Worm (Caenorhabditis elegans): ENCODE data around the gene mct-4.

mct-4 gene

DNA sequence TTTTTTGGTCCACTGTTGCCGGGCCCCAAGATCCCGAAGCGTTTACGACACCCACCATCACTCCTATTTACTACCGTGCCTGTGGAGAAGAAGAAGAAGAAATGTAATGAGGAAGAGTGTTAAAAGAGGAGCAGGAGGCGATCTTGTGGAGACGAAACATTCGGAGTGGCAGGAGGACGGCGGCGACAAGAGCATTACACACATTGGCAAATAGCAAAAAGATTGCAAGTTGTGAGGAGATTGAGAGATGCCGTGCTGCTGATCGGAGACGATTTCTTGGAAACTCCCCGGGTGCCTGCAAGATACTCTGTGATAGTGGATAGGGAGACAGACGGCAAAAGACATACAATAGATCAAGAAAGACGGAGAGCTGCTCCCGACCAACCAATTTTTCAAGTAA is 27.7 kb upstream of the mct-4 start, which contains the start of gene M03F4.4:
TSS of gene M03F4.4 (minus strand) at position 160 of the 400 bp plus-strand sequence.
- no peak for TF ChIP-seq hnd-1 (tag; optimal IDR thresholded peaks at IDR 0.05)
- TF ChIP-seq sea-1 (GFP tag; conservative IDR thresholded peaks at IDR 0.05): no peak
- no peak for TF ChIP-seq ceh-36 (tag; optimal IDR thresholded peaks at IDR 0.05)
- peak; percentile 1 for TF ChIP-seq hmg-4 (GFP tag; optimal IDR thresholded peaks at IDR 0.05)

ce11 chrX:4947749-4948148 is 18.2 kb upstream of the mct-4 start, which contains the start of gene tyra-3:
Gene tyra-3 (plus strand): TSS chrX:4948049.
- no peak for TF ChIP-seq F13C5.2 (tag; optimal IDR thresholded peaks at IDR 0.05)
- no peak for TF ChIP-seq hmbx-1 (tag; optimal IDR thresholded peaks at IDR 0.05)
- TF ChIP-seq ama-1 (optimal IDR thresholded peaks at IDR 0.05): no peak
- TF ChIP-seq hnd-1 (tag; optimal IDR thresholded peaks at IDR 0.05): no peak
- TF ChIP-seq B0310.2 (tag; optimal IDR thresholded peaks at IDR 0.05): no peak
- TF ChIP-seq ceh-13 (GFP tag; optimal IDR thresholded peaks at IDR 0.05): no peak
- TF ChIP-seq pes-1 (GFP tag; IDR thresholded peaks at IDR 0.05): no peak
- no peak for TF ChIP-seq flt-1 (GFP tag; IDR thresholded peaks at IDR 0.05)
- TF ChIP-seq hmg-4 (GFP tag; optimal IDR thresholded peaks at IDR 0.05): no peak
- TF ChIP-seq scrt-1 (GFP tag; IDR thresholded peaks at IDR 0.05): no peak
- no peak for TF ChIP-seq tbx-11 (GFP tag; IDR thresholded peaks at IDR 0.05)
- TF ChIP-seq ceh-36 (tag; optimal IDR thresholded peaks at IDR 0.05): no peak
- no peak for TF ChIP-seq tra-4 (tag; optimal IDR thresholded peaks at IDR 0.05)
- no peak for TF ChIP-seq ets-7 (tag; optimal IDR thresholded peaks at IDR 0.05)
- no peak for TF ChIP-seq aly-1 (tag; optimal IDR thresholded peaks at IDR 0.05)
- no peak for TF ChIP-seq sea-1 (GFP tag; conservative IDR thresholded peaks at IDR 0.05)
- TF ChIP-seq tbx-37 (GFP tag; conservative IDR thresholded peaks at IDR 0.05): no peak

- TF ChIP-seq pes-1 (GFP tag; IDR thresholded peaks at IDR 0.05) (no peak), scrt-1 (GFP tag; IDR thresholded peaks at IDR 0.05) (no peak), ets-7 (tag; optimal IDR thresholded peaks at IDR 0.05) (no peak), ceh-13 (GFP tag; optimal IDR thresholded peaks at IDR 0.05) (no peak), hmg-4 (GFP tag; optimal IDR thresholded peaks at IDR 0.05) (no peak), B0310.2 (tag; optimal IDR thresholded peaks at IDR 0.05) (no peak), tbx-11 (GFP tag; IDR thresholded peaks at IDR 0.05) (no peak), aly-1 (tag; optimal IDR thresholded peaks at IDR 0.05) (no peak), tbx-37 (GFP tag; conservative IDR thresholded peaks at IDR 0.05) (no peak), hmbx-1 (tag; optimal IDR thresholded peaks at IDR 0.05) (no peak), F13C5.2 (tag; optimal IDR thresholded peaks at IDR 0.05) (no peak), ceh-36 (tag; optimal IDR thresholded peaks at IDR 0.05) (no peak), hnd-1 (tag; optimal IDR thresholded peaks at IDR 0.05) (no peak), sea-1 (GFP tag; conservative IDR thresholded peaks at IDR 0.05) (no peak), ama-1 (optimal IDR thresholded peaks at IDR 0.05) (no peak), flt-1 (GFP tag; IDR thresholded peaks at IDR 0.05) (no peak), tra-4 (tag; optimal IDR thresholded peaks at IDR 0.05) (no peak)
These were observed 9.4 kb upstream of the mct-4 start for ce11 chrX:4938990-4939389.

DNA sequence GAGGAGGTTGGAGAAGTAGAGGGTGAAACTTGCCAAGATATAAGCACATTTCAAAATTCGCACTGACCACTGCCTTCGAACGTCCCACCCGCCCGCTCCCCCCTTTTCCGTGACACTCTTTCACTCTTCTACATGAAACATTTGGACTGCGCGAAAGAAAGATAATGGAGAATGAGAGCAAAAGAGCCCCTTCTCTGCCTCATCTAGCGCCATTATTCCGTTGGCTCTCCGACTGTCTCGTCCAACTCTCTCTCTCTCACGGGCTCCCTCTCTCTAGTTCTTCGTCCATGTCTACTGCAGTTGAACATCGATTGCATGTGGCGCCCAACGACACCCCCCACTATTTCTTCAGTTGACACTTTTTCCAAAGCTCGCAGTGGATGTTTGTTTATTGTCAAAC is 3.4 kb upstream of the mct-4 start:
- TF ChIP-seq ama-1 (optimal IDR thresholded peaks at IDR 0.05) (no peak), tbx-37 (GFP tag; conservative IDR thresholded peaks at IDR 0.05) (no peak), scrt-1 (GFP tag; IDR thresholded peaks at IDR 0.05) (no peak), flt-1 (GFP tag; IDR thresholded peaks at IDR 0.05) (no peak), F13C5.2 (tag; optimal IDR thresholded peaks at IDR 0.05) (no peak), ceh-36 (tag; optimal IDR thresholded peaks at IDR 0.05) (no peak), ets-7 (tag; optimal IDR thresholded peaks at IDR 0.05) (no peak), hnd-1 (tag; optimal IDR thresholded peaks at IDR 0.05) (no peak), tra-4 (tag; optimal IDR thresholded peaks at IDR 0.05) (no peak), hmg-4 (GFP tag; optimal IDR thresholded peaks at IDR 0.05) (no peak), ceh-13 (GFP tag; optimal IDR thresholded peaks at IDR 0.05) (no peak), B0310.2 (tag; optimal IDR thresholded peaks at IDR 0.05) (no peak), sea-1 (GFP tag; conservative IDR thresholded peaks at IDR 0.05) (no peak), pes-1 (GFP tag; IDR thresholded peaks at IDR 0.05) (no peak)

DNA sequence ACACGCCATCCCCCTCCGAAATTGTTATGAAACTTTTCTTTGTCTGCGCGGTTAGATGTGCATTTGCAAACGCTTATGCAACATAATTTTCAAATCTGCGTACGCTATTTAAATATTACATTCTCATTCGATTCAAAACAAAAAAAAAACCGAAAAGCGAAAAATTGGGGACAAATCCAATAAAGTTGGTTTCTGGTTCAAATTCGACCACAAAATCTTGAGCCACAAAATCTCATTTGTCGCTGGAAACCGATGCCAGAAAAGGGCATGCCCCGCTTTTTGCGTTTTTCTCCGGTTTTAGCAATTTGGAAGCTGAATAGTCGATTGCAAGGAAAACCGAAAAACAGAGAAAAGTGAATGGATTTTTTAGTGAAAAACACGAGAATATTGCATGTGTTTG is 2.5 kb upstream of the mct-4 start:
- TF ChIP-seq pes-1 (GFP tag; IDR thresholded peaks at IDR 0.05) (no peak), hmbx-1 (tag; optimal IDR thresholded peaks at IDR 0.05) (no peak), ets-7 (tag; optimal IDR thresholded peaks at IDR 0.05) (no peak), ceh-13 (GFP tag; optimal IDR thresholded peaks at IDR 0.05) (no peak), B0310.2 (tag; optimal IDR thresholded peaks at IDR 0.05) (no peak), sea-1 (GFP tag; conservative IDR thresholded peaks at IDR 0.05) (no peak), scrt-1 (GFP tag; IDR thresholded peaks at IDR 0.05) (no peak), hmg-4 (GFP tag; optimal IDR thresholded peaks at IDR 0.05) (no peak), hnd-1 (tag; optimal IDR thresholded peaks at IDR 0.05) (no peak), tbx-37 (GFP tag; conservative IDR thresholded peaks at IDR 0.05) (no peak), F13C5.2 (tag; optimal IDR thresholded peaks at IDR 0.05) (no peak), aly-1 (tag; optimal IDR thresholded peaks at IDR 0.05) (no peak), ceh-36 (tag; optimal IDR thresholded peaks at IDR 0.05) (no peak), tra-4 (tag; optimal IDR thresholded peaks at IDR 0.05) (no peak)

ce11 chrX:4928118-4928517 is 1.4 kb downstream of the mct-4 start:
- TF ChIP-seq ets-7 (tag; optimal IDR thresholded peaks at IDR 0.05): no peak
- no peak for TF ChIP-seq hmg-4 (GFP tag; optimal IDR thresholded peaks at IDR 0.05)
- TF ChIP-seq sea-1 (GFP tag; conservative IDR thresholded peaks at IDR 0.05): no peak
- TF ChIP-seq hnd-1 (tag; optimal IDR thresholded peaks at IDR 0.05): no peak
- TF ChIP-seq aly-1 (tag; optimal IDR thresholded peaks at IDR 0.05): no peak
- TF ChIP-seq ceh-36 (tag; optimal IDR thresholded peaks at IDR 0.05): no peak
- TF ChIP-seq ama-1 (optimal IDR thresholded peaks at IDR 0.05): no peak
- no peak for TF ChIP-seq flt-1 (GFP tag; IDR thresholded peaks at IDR 0.05)
- TF ChIP-seq hmbx-1 (tag; optimal IDR thresholded peaks at IDR 0.05): no peak
- TF ChIP-seq pes-1 (GFP tag; IDR thresholded peaks at IDR 0.05): no peak
- no peak for TF ChIP-seq scrt-1 (GFP tag; IDR thresholded peaks at IDR 0.05)
- no peak for TF ChIP-seq ceh-13 (GFP tag; optimal IDR thresholded peaks at IDR 0.05)
- TF ChIP-seq tbx-11 (GFP tag; IDR thresholded peaks at IDR 0.05): no peak
- no peak for TF ChIP-seq B0310.2 (tag; optimal IDR thresholded peaks at IDR 0.05)
- no peak for TF ChIP-seq tra-4 (tag; optimal IDR thresholded peaks at IDR 0.05)
- no peak for TF ChIP-seq tbx-37 (GFP tag; conservative IDR thresholded peaks at IDR 0.05)

ce11 chrX:4920942-4921540 is 8.5 kb downstream of the mct-4 start, which contains the start of gene K05B2.4:
Gene K05B2.4 (minus strand): TSS chrX:4920992.
- no peak for TF ChIP-seq pes-1 (GFP tag; IDR thresholded peaks at IDR 0.05)
- no peak for TF ChIP-seq aly-1 (tag; optimal IDR thresholded peaks at IDR 0.05)
- no peak for TF ChIP-seq ceh-13 (GFP tag; optimal IDR thresholded peaks at IDR 0.05)
- TF ChIP-seq ama-1 (optimal IDR thresholded peaks at IDR 0.05): no peak

Measured in whole organism, early embryonic.